Worm (Caenorhabditis elegans) whole organism, L4/young adult: ENCODE results near the gene srj-53.

Experiments
- dao-5 ChIP-seq: sonication (generic microtip); optimal IDR thresholded peaks from 2 replicates; lab custom pipeline; 2016; ENCODE audit warnings: missing genotype, missing genetic modification characterization, moderate library complexity, missing compliant biosample characterization
- him-1 ChIP-seq: sonication (generic microtip); optimal IDR thresholded peaks from 2 replicates; lab custom pipeline; 2016; ENCODE audit warnings: missing genotype, missing genetic modification reagents, missing genetic modification characterization, missing compliant biosample characterization

DNA sequence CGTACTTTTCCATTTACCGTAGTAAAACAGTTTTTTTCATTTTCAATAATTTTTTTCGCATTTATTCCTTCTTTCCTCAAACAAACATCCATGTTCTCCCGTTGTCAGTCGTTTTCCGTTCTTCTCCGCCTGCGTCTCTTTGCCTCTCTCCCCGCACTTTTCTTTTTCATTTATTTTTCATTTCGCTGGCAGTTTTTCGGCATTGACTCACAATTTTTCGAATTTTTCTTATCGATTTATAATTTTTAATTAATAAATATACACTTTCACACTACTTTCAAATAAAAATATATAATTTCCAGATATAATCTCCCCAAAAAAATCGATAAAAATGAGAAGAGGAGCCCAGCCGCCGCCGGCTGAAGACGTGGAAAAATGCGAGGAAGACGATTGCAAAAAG, 7.1 kb downstream of the srj-53 start, which contains the start of gene H25P19.1:
- no peak for TF ChIP-seq him-1 (tag; lab: Kevin White, UChicago)
- TF ChIP-seq dao-5 (tag; lab: Kevin White, UChicago), result no peak
